Fruit fly (Drosophila melanogaster) whole organism, embryonic: ENCODE data around the gene CG5225.

Source experiments
- Ada2b ChIP-seq: fragments of 200-800 bp; sonication (Bioruptor generic); IDR thresholded peaks from 2 replicates; pipeline ENCODE4 v1.3.6; 2022; ENCODE audit warnings: missing biosample characterization, missing genetic modification characterization
- CG10543 ChIP-seq: fragments of 200-800 bp; sonication (Bioruptor generic); optimal IDR thresholded peaks from 3 replicates; lab custom pipeline; 2017; ENCODE audit warnings: missing biosample characterization, mild to moderate bottlenecking, missing genetic modification characterization, moderate library complexity
- CG13424 ChIP-seq: fragments of 200-800 bp; sonication (Bioruptor generic); optimal IDR thresholded peaks from 2 replicates; lab custom pipeline; 2019; ENCODE audit warnings: missing biosample characterization, mild to moderate bottlenecking, missing genetic modification characterization, moderate library complexity
- CG16863 ChIP-seq: fragments of 200-800 bp; sonication (Bioruptor generic); optimal IDR thresholded peaks from 3 replicates; lab custom pipeline; 2016; ENCODE audit warnings: missing biosample characterization, missing genetic modification characterization
- CG17359 ChIP-seq: fragments of 200-800 bp; sonication (Bioruptor generic); optimal IDR thresholded peaks from 3 replicates; lab custom pipeline; 2018; ENCODE audit warnings: missing biosample characterization, mild to moderate bottlenecking, missing genetic modification characterization, moderate library complexity
- CG17912 ChIP-seq: fragments of 200-800 bp; sonication (Bioruptor generic); optimal IDR thresholded peaks from 2 replicates; lab custom pipeline; 2018; ENCODE audit warnings: missing biosample characterization, mild to moderate bottlenecking, missing genetic modification characterization
- CG18011 ChIP-seq: fragments of 200-800 bp; sonication (Bioruptor generic); optimal IDR thresholded peaks from 2 replicates; lab custom pipeline; 2017; ENCODE audit warnings: missing biosample characterization, missing genetic modification characterization, mild to moderate bottlenecking, moderate library complexity, missing genotype
- CG18599 ChIP-seq: fragments of 200-800 bp; sonication (Bioruptor generic); optimal IDR thresholded peaks from 3 replicates; lab custom pipeline; 2017; ENCODE audit warnings: missing biosample characterization, missing genetic modification characterization, mild to moderate bottlenecking, moderate library complexity, missing genetic modification reagents
- CG30020 ChIP-seq: fragments of 200-800 bp; optimal IDR thresholded peaks from 2 replicates; lab custom pipeline; 2019; ENCODE audit warnings: missing biosample characterization, mild to moderate bottlenecking, missing genetic modification characterization, moderate library complexity
- CG31224 ChIP-seq: fragments of 200-800 bp; sonication (Bioruptor generic); IDR thresholded peaks from 2 replicates; pipeline ENCODE4 v1.3.6; 2022; ENCODE audit warnings: missing biosample characterization, missing genetic modification characterization
- CG34422 ChIP-seq: fragments of 200-800 bp; sonication (Bioruptor generic); IDR thresholded peaks from 3 replicates; pipeline ENCODE4 v1.3.6; 2022; ENCODE audit warnings: missing biosample characterization, missing genetic modification characterization
- CG42726 ChIP-seq: fragments of 200-800 bp; sonication (Bioruptor generic); IDR thresholded peaks from 2 replicates; pipeline ENCODE4 v1.3.6; 2022; ENCODE audit warnings: missing biosample characterization, missing genetic modification characterization; ENCODE audit not compliant: partially characterized antibody
- CG4328 ChIP-seq: fragments of 200-800 bp; sonication (Bioruptor generic); optimal IDR thresholded peaks from 3 replicates; lab custom pipeline; 2017; ENCODE audit warnings: missing biosample characterization, missing genetic modification reagents, missing genetic modification characterization
- CG4707 ChIP-seq: fragments of 200-800 bp; sonication (Bioruptor generic); optimal IDR thresholded peaks from 2 replicates; lab custom pipeline; 2018; ENCODE audit warnings: missing biosample characterization, mild to moderate bottlenecking, missing genetic modification characterization, moderate library complexity
- CG4854 ChIP-seq: fragments of 200-800 bp; sonication (Bioruptor generic); optimal IDR thresholded peaks from 2 replicates; lab custom pipeline; 2016; ENCODE audit warnings: missing biosample characterization, missing genetic modification characterization, inconsistent platforms
- CG8089 ChIP-seq: fragments of 200-800 bp; sonication (Bioruptor generic); optimal IDR thresholded peaks from 3 replicates; lab custom pipeline; 2016; ENCODE audit warnings: missing biosample characterization, missing genetic modification characterization
- CG8290 ChIP-seq, 3 experiments: fragments of 200-800 bp; sonication (Bioruptor generic); optimal IDR thresholded peaks; 2 replicates each; lab custom pipeline; 2016 to 2019; ENCODE audit warnings: missing biosample characterization in 3 of 3, missing genetic modification characterization in 3 of 3, mild to moderate bottlenecking in 2 of 3, moderate library complexity in 1 of 3
- CG9727 ChIP-seq: fragments of 200-800 bp; sonication (Bioruptor generic); optimal IDR thresholded peaks from 3 replicates; lab custom pipeline; 2017; ENCODE audit warnings: missing biosample characterization, mild to moderate bottlenecking, missing genetic modification characterization
- Dek ChIP-seq: fragments of 200-800 bp; sonication (Bioruptor generic); optimal IDR thresholded peaks from 3 replicates; lab custom pipeline; 2019; ENCODE audit warnings: missing biosample characterization, mild to moderate bottlenecking, missing genetic modification characterization, moderate library complexity
- Hr78 ChIP-seq, 2 experiments: fragments of 200-800 bp in 1 of 2; fragments of >200 bp in 1 of 2; sonication (Bioruptor generic) in 1 of 2; optimal IDR thresholded peaks; 2 replicates each; lab custom pipeline; 2017 to 2019; ENCODE audit warnings: missing biosample characterization in 2 of 2, missing genetic modification characterization in 2 of 2, mild to moderate bottlenecking in 1 of 2, moderate library complexity in 1 of 2
- Hsf ChIP-seq: fragments of 200-800 bp; sonication (Bioruptor generic); optimal IDR thresholded peaks from 3 replicates; lab custom pipeline; 2016; ENCODE audit warnings: missing biosample characterization, missing genetic modification characterization
- Kr ChIP-seq: fragments of 200-800 bp; sonication (Bioruptor generic); optimal IDR thresholded peaks from 2 replicates; lab custom pipeline; 2017; ENCODE audit warnings: missing biosample characterization, mild to moderate bottlenecking, missing genetic modification characterization
- Lim3 ChIP-seq: fragments of 200-800 bp; sonication (Bioruptor generic); IDR thresholded peaks from 2 replicates; pipeline ENCODE4 v1.3.6; 2022; ENCODE audit warnings: missing biosample characterization, missing genetic modification characterization
- Max ChIP-seq: fragments of 200-800 bp; sonication (Bioruptor generic); optimal IDR thresholded peaks from 2 replicates; lab custom pipeline; 2016; ENCODE audit warnings: missing biosample characterization, mild to moderate bottlenecking, missing genetic modification characterization
- Meics ChIP-seq: fragments of 200-800 bp; sonication (Bioruptor generic); optimal IDR thresholded peaks from 2 replicates; lab custom pipeline; 2017; ENCODE audit warnings: missing biosample characterization, mild to moderate bottlenecking, missing genetic modification characterization
- Mes4 ChIP-seq: fragments of 200-800 bp; sonication (Bioruptor generic); optimal IDR thresholded peaks from 2 replicates; lab custom pipeline; 2016; ENCODE audit warnings: missing biosample characterization, missing genetic modification characterization
- NfI ChIP-seq: fragments of 200-800 bp; sonication (Bioruptor generic); optimal IDR thresholded peaks from 3 replicates; lab custom pipeline; 2018; ENCODE audit warnings: missing biosample characterization, mild to moderate bottlenecking, missing genetic modification characterization, moderate library complexity
- Pdp1 ChIP-seq, 2 experiments: fragments of 200-800 bp; sonication (Bioruptor generic); optimal IDR thresholded peaks; 3 replicates each; lab custom pipeline; 2016; ENCODE audit warnings: missing biosample characterization in 2 of 2, missing genetic modification characterization in 2 of 2, mild to moderate bottlenecking in 1 of 2, moderate library complexity in 1 of 2
- Usf ChIP-seq: fragments of 200-800 bp; sonication (Bioruptor generic); optimal IDR thresholded peaks from 2 replicates; lab custom pipeline; 2017; ENCODE audit warnings: missing genotype, missing biosample characterization, missing genetic modification characterization
- ab ChIP-seq: fragments of 200-800 bp; sonication (Bioruptor generic); optimal IDR thresholded peaks from 2 replicates; lab custom pipeline; 2016; ENCODE audit warnings: missing biosample characterization, missing genetic modification characterization
- bab2 ChIP-seq: fragments of 200-800 bp; sonication (Bioruptor generic); optimal IDR thresholded peaks from 2 replicates; lab custom pipeline; 2016; ENCODE audit warnings: missing biosample characterization, missing genetic modification characterization
- ci ChIP-seq: fragments of 200-800 bp; sonication (Bioruptor generic); IDR thresholded peaks from 3 replicates; pipeline ENCODE4 v1.3.6; 2022; ENCODE audit warnings: missing biosample characterization, missing genetic modification characterization
- crc ChIP-seq: fragments of 200-800 bp; sonication (Bioruptor generic); optimal IDR thresholded peaks from 2 replicates; lab custom pipeline; 2016; ENCODE audit warnings: missing biosample characterization, missing genetic modification characterization
- emc ChIP-seq: fragments of 200-800 bp; sonication (Bioruptor generic); optimal IDR thresholded peaks from 2 replicates; lab custom pipeline; 2016; ENCODE audit warnings: missing biosample characterization, missing genetic modification characterization
- gcm ChIP-seq: fragments of 200-800 bp; sonication (Bioruptor generic); optimal IDR thresholded peaks from 2 replicates; lab custom pipeline; 2019; ENCODE audit warnings: missing biosample characterization, mild to moderate bottlenecking, missing genetic modification characterization, moderate library complexity
- jing ChIP-seq: fragments of 200-800 bp; sonication (Bioruptor generic); optimal IDR thresholded peaks from 2 replicates; lab custom pipeline; 2018; ENCODE audit warnings: missing biosample characterization, mild to moderate bottlenecking, missing genetic modification characterization
- jumu ChIP-seq: fragments of 200-800 bp; sonication (Bioruptor generic); optimal IDR thresholded peaks from 3 replicates; lab custom pipeline; 2016; ENCODE audit warnings: missing biosample characterization, missing genetic modification characterization
- pan ChIP-seq, 4 experiments: fragments of >200 bp in 3 of 4; fragments of 200-800 bp in 1 of 4; sonication (Bioruptor generic) in 1 of 4; optimal IDR thresholded peaks in 3 of 4; IDR thresholded peaks in 1 of 4; 2 replicates each; pipeline versions ENCODE4 v1.3.6 to Lab custom; 2017 to 2022; ENCODE audit warnings: missing biosample characterization in 2 of 4, missing genetic modification characterization in 2 of 4, mixed read lengths in 1 of 4
- sc ChIP-seq, 3 experiments: fragments of >200 bp in 2 of 3; fragments of 200-800 bp in 1 of 3; sonication (Bioruptor generic) in 1 of 3; optimal IDR thresholded peaks; 2 replicates in 2 of 3; 3 replicates in 1 of 3; lab custom pipeline; 2017; ENCODE audit warnings: mild to moderate bottlenecking in 1 of 3, missing biosample characterization in 1 of 3, missing genetic modification characterization in 1 of 3, missing genetic modification reagents in 1 of 3
- sd ChIP-seq: fragments of 200-800 bp; sonication (Bioruptor generic); optimal IDR thresholded peaks from 3 replicates; lab custom pipeline; 2018; ENCODE audit warnings: missing biosample characterization, mild to moderate bottlenecking, missing genetic modification characterization, moderate library complexity
- sens-2 ChIP-seq: fragments of 200-800 bp; sonication (Bioruptor generic); IDR thresholded peaks from 2 replicates; pipeline ENCODE4 v1.3.6; 2022; ENCODE audit warnings: missing biosample characterization, missing genetic modification characterization
- sna ChIP-seq: fragments of 200-800 bp; sonication (Bioruptor generic); IDR thresholded peaks from 2 replicates; pipeline ENCODE4 v1.3.6; 2022; ENCODE audit warnings: missing biosample characterization, missing genetic modification characterization; ENCODE audit not compliant: partially characterized antibody
- sob ChIP-seq: fragments of 200-800 bp; sonication (Bioruptor generic); IDR thresholded peaks from 2 replicates; pipeline ENCODE4 v1.3.6; 2022; ENCODE audit warnings: missing biosample characterization, missing genetic modification characterization
- ssp ChIP-seq: fragments of 200-800 bp; sonication (Bioruptor generic); IDR thresholded peaks from 2 replicates; pipeline ENCODE4 v1.3.6; 2022; ENCODE audit warnings: missing biosample characterization, missing genetic modification characterization
- stwl ChIP-seq: fragments of 200-800 bp; sonication (Bioruptor generic); optimal IDR thresholded peaks from 3 replicates; lab custom pipeline; 2018; ENCODE audit warnings: missing biosample characterization, mild to moderate bottlenecking, missing genetic modification characterization, moderate library complexity
- tin ChIP-seq: fragments of 200-800 bp; sonication (Bioruptor generic); optimal IDR thresholded peaks from 3 replicates; lab custom pipeline; 2016; ENCODE audit warnings: missing biosample characterization, missing genetic modification characterization
- zen2 ChIP-seq: fragments of 200-800 bp; sonication (Bioruptor generic); IDR thresholded peaks from 3 replicates; pipeline ENCODE4 v1.3.6; 2022; ENCODE audit warnings: missing biosample characterization, missing genetic modification characterization; ENCODE audit not compliant: partially characterized antibody

The CG5225 gene

dm6 chr3R:17056183-17056904 is 27.9 kb downstream of the CG5225 start (continued):
- TF ChIP-seq Dek (tag; lab: Kevin White, UChicago) (no peak), sc (optimal IDR thresholded peaks at IDR 0.05; lab: Kevin White, UChicago) (no peak), sc (GFP tag; optimal IDR thresholded peaks at IDR 0.05; lab: Kevin White, UChicago) (no peak), Usf (GFP tag; lab: Kevin White, UChicago) (no peak), CG4854 (GFP tag; lab: Kevin White, UChicago) (no peak), Hr78 (GFP tag; optimal IDR thresholded peaks at IDR 0.05; lab: Kevin White, UChicago) (peak in 1 of 2 experiments; percentile 59), Ada2b (GFP tag; lab: Robert Waterston, UW) (no peak), Lim3 (GFP tag; lab: Robert Waterston, UW) (no peak), zen2 (GFP tag; lab: Robert Waterston, UW) (no peak), NfI (GFP tag; lab: Kevin White, UChicago) (no peak), CG30020 (tag; lab: Kevin White, UChicago) (no peak), stwl (no peak), sd (tag; lab: Kevin White, UChicago) (peak; percentile 99), CG42726 (0 out of 2 replicates have a peak, but pooled peaks have one; percentile 18), crc (GFP tag; lab: Kevin White, UChicago) (no peak), sob (GFP tag; lab: Robert Waterston, UW) (peak; percentile 16; the same call in 1 of the 2 replicates), jumu (GFP tag; lab: Kevin White, UChicago) (no peak), bab2 (GFP tag; lab: Kevin White, UChicago) (no peak), Hsf (GFP tag; lab: Kevin White, UChicago) (no peak), Pdp1 (GFP tag; optimal IDR thresholded peaks at IDR 0.05; lab: Kevin White, UChicago) (peak in 1 of 2 experiments; percentile 99), tin (GFP tag; lab: Kevin White, UChicago) (no peak), Kr (GFP tag; lab: Kevin White, UChicago) (peak; percentile 34), Mes4 (GFP tag; lab: Kevin White, UChicago) (no peak), CG4328 (GFP tag; lab: Kevin White, UChicago) (no peak), CG18599 (GFP tag; lab: Kevin White, UChicago) (peak; percentile 47), ci (GFP tag; lab: Robert Waterston, UW) (peak; percentile 69), sna (GFP tag; lab: Robert Waterston, UW) (peak; percentile 57), CG31224 (no peak; the same call in 1 of the 2 replicates), pan (optimal IDR thresholded peaks at IDR 0.05; lab: Kevin White, UChicago) (no peak), pan (GFP tag; optimal IDR thresholded peaks at IDR 0.05 in 1 of 2, IDR thresholded peaks at IDR 0.05 in 1 of 2) (peak in 1 of 2 experiments; percentile 6), CG16863 (GFP tag; lab: Kevin White, UChicago) (no peak), CG10543 (peak; percentile 98), sens-2 (GFP tag; lab: Robert Waterston, UW) (no peak), CG9727 (GFP tag; lab: Kevin White, UChicago) (peak; percentile 24), ssp (GFP tag; lab: Robert Waterston, UW) (no peak), CG4707 (no peak), CG34422 (peak; percentile 63; the same call in 1 of the 3 replicates), Meics (GFP tag; lab: Kevin White, UChicago) (no peak), gcm (GFP tag; lab: Kevin White, UChicago) (peak; percentile 53), CG8290 (GFP tag; optimal IDR thresholded peaks at IDR 0.05; lab: Kevin White, UChicago) (no peak), CG8290 (tag; optimal IDR thresholded peaks at IDR 0.05; lab: Kevin White, UChicago) (peak in 1 of 2 experiments; percentile 36), CG17912 (GFP tag; lab: Kevin White, UChicago) (no peak), emc (no peak), CG18011 (no peak), ab (no peak), CG13424 (tag; lab: Kevin White, UChicago) (no peak), Max (no peak), CG8089 (no peak), jing (no peak), CG17359 (tag; lab: Kevin White, UChicago) (no peak)
